Worm (Caenorhabditis elegans) whole organism, early embryonic: ENCODE measurements around the gene F09E10.1.

Experiments used
- B0310.2 ChIP-seq: sonication (generic microtip); optimal IDR thresholded peaks from 2 replicates; lab custom pipeline; 2016; ENCODE audit warnings: mild to moderate bottlenecking, missing genetic modification characterization, missing compliant biosample characterization
- F13C5.2 ChIP-seq: sonication (generic microtip); optimal IDR thresholded peaks from 2 replicates; lab custom pipeline; 2017; ENCODE audit warnings: mild to moderate bottlenecking, missing genetic modification characterization, inconsistent platforms, missing compliant biosample characterization
- aly-1 ChIP-seq: sonication (generic microtip); optimal IDR thresholded peaks from 2 replicates; lab custom pipeline; 2016; ENCODE audit warnings: missing genetic modification characterization, missing compliant biosample characterization
- ama-1 ChIP-seq: fragments of 150-350 bp; optimal IDR thresholded peaks from 2 replicates; lab custom pipeline; 2014
- ceh-13 ChIP-seq: fragments of 200-800 bp; sonication (Bioruptor generic); optimal IDR thresholded peaks from 2 replicates; lab custom pipeline; 2018; ENCODE audit warnings: mild to moderate bottlenecking, missing genetic modification characterization, missing compliant biosample characterization
- flt-1 ChIP-seq: fragments of 200-800 bp; sonication (Bioruptor generic); IDR thresholded peaks from 2 replicates; pipeline ENCODE4 v1.3.6; 2022; ENCODE audit warnings: missing genetic modification characterization, missing compliant biosample characterization
- hmbx-1 ChIP-seq: sonication (generic microtip); optimal IDR thresholded peaks from 2 replicates; lab custom pipeline; 2016; ENCODE audit warnings: mild to moderate bottlenecking, missing genetic modification characterization, missing compliant biosample characterization
- hmg-4 ChIP-seq: fragments of 200-800 bp; sonication (Bioruptor generic); optimal IDR thresholded peaks from 2 replicates; lab custom pipeline; 2018; ENCODE audit warnings: mild to moderate bottlenecking, missing genetic modification characterization, missing compliant biosample characterization
- hnd-1 ChIP-seq: sonication (generic microtip); optimal IDR thresholded peaks from 2 replicates; lab custom pipeline; 2016; ENCODE audit warnings: missing genetic modification characterization, missing compliant biosample characterization
- pes-1 ChIP-seq: fragments of 200-800 bp; sonication (Bioruptor generic); IDR thresholded peaks from 2 replicates; pipeline ENCODE4 v1.3.6; 2022; ENCODE audit warnings: missing genetic modification reagents, missing genetic modification characterization, missing compliant biosample characterization
- sea-1 ChIP-seq: fragments of 200-800 bp; sonication (Bioruptor generic); conservative IDR thresholded peaks from 2 replicates; pipeline ENCODE4 v1.3.6; 2022; ENCODE audit warnings: missing genetic modification characterization, missing compliant biosample characterization
- tbx-37 ChIP-seq: fragments of 200-800 bp; sonication (Bioruptor generic); conservative IDR thresholded peaks from 2 replicates; pipeline ENCODE4 v1.3.6; 2022; ENCODE audit warnings: missing genetic modification reagents, missing genetic modification characterization, missing compliant biosample characterization
- tra-4 ChIP-seq: sonication (generic microtip); optimal IDR thresholded peaks from 2 replicates; lab custom pipeline; 2017; ENCODE audit warnings: missing genetic modification characterization, missing compliant biosample characterization

ce11 chrX:1535261-1535660 lies 32.7 kb downstream of the F09E10.1 start, which contains the start of gene K06A9.3:
- TF ChIP-seq ama-1 (lab: Kevin White, UChicago): no peak
- no peak for TF ChIP-seq hnd-1
- no peak for TF ChIP-seq flt-1 (GFP tag; lab: Robert Waterston, UW)
- TF ChIP-seq aly-1: no peak
- no peak for TF ChIP-seq ceh-13 (GFP tag; lab: Kevin White, UChicago)
- no peak for TF ChIP-seq hmg-4
- no peak for TF ChIP-seq sea-1
- no peak for TF ChIP-seq pes-1 (GFP tag; lab: Robert Waterston, UW)
- no peak for TF ChIP-seq tra-4
- no peak for TF ChIP-seq tbx-37 (GFP tag; lab: Robert Waterston, UW)
- TF ChIP-seq hmbx-1 (tag; lab: Kevin White, UChicago): no peak
- no peak for TF ChIP-seq B0310.2 (tag; lab: Kevin White, UChicago)
- no peak for TF ChIP-seq F13C5.2
